Worm (Caenorhabditis elegans) whole organism, young adult: Measurements from ENCODE around the gene nep-21.

Source experiments
- F33H1.4 ChIP-seq: fragments of 200-800 bp; sonication (Bioruptor generic); IDR thresholded peaks from 2 replicates; pipeline ENCODE4 v1.3.6; 2022; ENCODE audit warnings: missing genetic modification reagents, missing genetic modification characterization, missing compliant biosample characterization
- F52B5.7 ChIP-seq: sonication (generic microtip); optimal IDR thresholded peaks from 2 replicates; lab custom pipeline; 2016; ENCODE audit warnings: mild to moderate bottlenecking, missing genetic modification characterization, missing compliant biosample characterization
- ama-1 ChIP-seq, 3 experiments: fragments of 150-350 bp in 1 of 3; sonication (generic microtip) in 2 of 3; optimal IDR thresholded peaks; 2 replicates each; lab custom pipeline; 2014 to 2018; ENCODE audit warnings: missing biosample characterization in 2 of 3, missing genetic modification characterization in 2 of 3, missing genetic modification reagents in 2 of 3
- cebp-2 ChIP-seq: fragments of 200-800 bp; sonication (Bioruptor generic); IDR thresholded peaks from 2 replicates; pipeline ENCODE4 v1.3.6; 2022; ENCODE audit warnings: missing genetic modification characterization, missing compliant biosample characterization
- dpl-1 ChIP-seq: fragments of 150-350 bp; optimal IDR thresholded peaks from 2 replicates; lab custom pipeline; 2014; ENCODE audit warnings: missing biosample characterization, missing genetic modification reagents, missing genetic modification characterization
- efl-1 ChIP-seq: fragments of 150-350 bp; optimal IDR thresholded peaks from 2 replicates; lab custom pipeline; 2014; ENCODE audit warnings: missing biosample characterization, missing genetic modification reagents, missing genetic modification characterization
- lin-26 ChIP-seq: fragments of 200-800 bp; sonication (Bioruptor generic); IDR thresholded peaks from 2 replicates; pipeline ENCODE4 v1.3.6; 2022; ENCODE audit warnings: missing genetic modification reagents, missing genetic modification characterization, missing compliant biosample characterization
- lir-1 ChIP-seq: fragments of 200-800 bp; sonication (Bioruptor generic); conservative IDR thresholded peaks from 2 replicates; pipeline ENCODE4 v1.3.6; 2022; ENCODE audit warnings: missing genetic modification reagents, missing genetic modification characterization, missing compliant biosample characterization
- nhr-27 ChIP-seq: fragments of 200-800 bp; sonication (Bioruptor generic); optimal IDR thresholded peaks from 2 replicates; lab custom pipeline; 2018; ENCODE audit warnings: mild to moderate bottlenecking, missing genetic modification characterization, moderate library complexity, missing compliant biosample characterization
- rcor-1 ChIP-seq: fragments of 200-800 bp; sonication (Bioruptor generic); IDR thresholded peaks from 2 replicates; pipeline ENCODE4 v1.3.6; 2022; ENCODE audit warnings: missing genetic modification reagents, missing genetic modification characterization, missing compliant biosample characterization
- snpc-3.4 ChIP-seq: sonication (generic microtip); optimal IDR thresholded peaks from 2 replicates; lab custom pipeline; 2017; ENCODE audit warnings: missing genetic modification characterization, mild to moderate bottlenecking, missing compliant biosample characterization, antibody characterized with exemption, moderate library complexity, missing genotype, missing genetic modification reagents
- unc-62 ChIP-seq: fragments of 150-350 bp; optimal IDR thresholded peaks from 2 replicates; lab custom pipeline; 2014; ENCODE audit warnings: missing biosample characterization, missing genetic modification reagents, missing genetic modification characterization
- ztf-22 ChIP-seq: fragments of 200-800 bp; sonication (Bioruptor generic); optimal IDR thresholded peaks from 2 replicates; lab custom pipeline; 2018; ENCODE audit warnings: mild to moderate bottlenecking, missing genetic modification characterization, moderate library complexity, missing compliant biosample characterization

- no peak for TF ChIP-seq unc-62 (GFP tag; lab: Kevin White, UChicago)
- TF ChIP-seq nhr-27 (tag; lab: Kevin White, UChicago) = no peak
- TF ChIP-seq F52B5.7 (tag; lab: Kevin White, UChicago) = no peak
- no peak for TF ChIP-seq ama-1 (optimal IDR thresholded peaks at IDR 0.05; lab: Kevin White, UChicago)
- no peak for TF ChIP-seq ama-1 (GFP tag; optimal IDR thresholded peaks at IDR 0.05; lab: Kevin White, UChicago)
- TF ChIP-seq dpl-1 (GFP tag; lab: Kevin White, UChicago) = no peak
- no peak for TF ChIP-seq efl-1 (GFP tag; lab: Kevin White, UChicago)
- TF ChIP-seq lin-26 (GFP tag; lab: Robert Waterston, UW) = no peak
- no peak for TF ChIP-seq ztf-22 (GFP tag; lab: Kevin White, UChicago)
- TF ChIP-seq snpc-3.4 (tag; lab: Kevin White, UChicago) = no peak
- TF ChIP-seq lir-1 (GFP tag; lab: Robert Waterston, UW) = no peak
- TF ChIP-seq cebp-2 (GFP tag; lab: Robert Waterston, UW) = no peak
- no peak for TF ChIP-seq rcor-1 (GFP tag; lab: Robert Waterston, UW)
- no peak for TF ChIP-seq F33H1.4 (GFP tag; lab: Robert Waterston, UW)
Observed at ce11 chrV:14175216-14175615, 51.1 kb downstream of the nep-21 start, which contains the start of gene cest-2.2.
